Fruit fly (Drosophila melanogaster): ENCODE data around the gene CG13813.

Gene CG13813

DNA sequence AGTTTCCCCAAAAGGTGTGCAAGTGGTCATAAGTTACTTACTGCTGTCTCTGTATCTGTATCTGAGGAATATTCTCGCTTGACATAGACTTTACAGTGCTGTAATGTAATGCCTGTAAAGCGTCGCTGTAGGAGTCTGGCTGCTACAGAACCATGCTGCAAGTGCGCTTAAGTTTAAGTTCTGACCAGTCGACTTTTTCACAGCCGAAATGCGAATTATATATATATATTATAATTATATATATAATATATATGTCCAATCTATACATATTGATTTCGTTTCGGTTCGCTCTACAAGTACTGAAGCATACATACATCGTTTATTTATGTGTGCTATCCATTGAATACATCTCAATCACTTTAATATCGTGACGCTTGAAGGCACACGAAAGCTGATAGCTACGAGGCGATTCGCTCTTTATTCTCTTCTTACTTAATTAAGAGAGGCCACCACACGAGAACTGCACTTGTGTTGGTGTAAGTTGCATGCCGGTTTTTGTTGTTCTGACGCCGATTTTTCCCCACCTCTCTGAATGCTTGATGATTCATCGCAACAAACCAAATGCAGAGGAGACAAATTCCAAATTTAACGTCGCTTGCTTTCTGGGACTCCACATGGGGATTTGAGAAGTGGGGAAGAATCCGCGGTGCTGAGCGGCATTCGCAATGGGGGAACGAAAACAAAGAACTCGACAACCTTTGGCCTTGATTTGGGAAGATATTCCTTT lies 45.0 kb upstream of the CG13813 start (continued):
- TF ChIP-seq CG12744 (GFP tag; optimal IDR thresholded peaks at IDR 0.05): no peak
- no peak for TF ChIP-seq Side (GFP tag; optimal IDR thresholded peaks at IDR 0.05)
- no peak for TF ChIP-seq CG10274 (GFP tag; optimal IDR thresholded peaks at IDR 0.05)
- no peak for TF ChIP-seq hbn (GFP tag; IDR thresholded peaks at IDR 0.05; ENCODE audit: partially characterized antibody)
- no peak for TF ChIP-seq zen (tag; optimal IDR thresholded peaks at IDR 0.05)
- no peak for TF ChIP-seq unc-4 (GFP tag; IDR thresholded peaks at IDR 0.05; ENCODE audit: partially characterized antibody)
- TF ChIP-seq CG10431 (GFP tag; optimal IDR thresholded peaks at IDR 0.05): peak; percentile 37
- TF ChIP-seq nmo (GFP tag; optimal IDR thresholded peaks at IDR 0.05): peak; percentile 65
- no peak for TF ChIP-seq zen2 (GFP tag; IDR thresholded peaks at IDR 0.05; ENCODE audit: partially characterized antibody)
- no peak for TF ChIP-seq en (GFP tag; optimal IDR thresholded peaks at IDR 0.05)
- no peak for TF ChIP-seq CG3065 (GFP tag; optimal IDR thresholded peaks at IDR 0.05)
- no peak for TF ChIP-seq nau (GFP tag; optimal IDR thresholded peaks at IDR 0.05)
- no peak for TF ChIP-seq CG18476 (GFP tag; optimal IDR thresholded peaks at IDR 0.05)

DNA sequence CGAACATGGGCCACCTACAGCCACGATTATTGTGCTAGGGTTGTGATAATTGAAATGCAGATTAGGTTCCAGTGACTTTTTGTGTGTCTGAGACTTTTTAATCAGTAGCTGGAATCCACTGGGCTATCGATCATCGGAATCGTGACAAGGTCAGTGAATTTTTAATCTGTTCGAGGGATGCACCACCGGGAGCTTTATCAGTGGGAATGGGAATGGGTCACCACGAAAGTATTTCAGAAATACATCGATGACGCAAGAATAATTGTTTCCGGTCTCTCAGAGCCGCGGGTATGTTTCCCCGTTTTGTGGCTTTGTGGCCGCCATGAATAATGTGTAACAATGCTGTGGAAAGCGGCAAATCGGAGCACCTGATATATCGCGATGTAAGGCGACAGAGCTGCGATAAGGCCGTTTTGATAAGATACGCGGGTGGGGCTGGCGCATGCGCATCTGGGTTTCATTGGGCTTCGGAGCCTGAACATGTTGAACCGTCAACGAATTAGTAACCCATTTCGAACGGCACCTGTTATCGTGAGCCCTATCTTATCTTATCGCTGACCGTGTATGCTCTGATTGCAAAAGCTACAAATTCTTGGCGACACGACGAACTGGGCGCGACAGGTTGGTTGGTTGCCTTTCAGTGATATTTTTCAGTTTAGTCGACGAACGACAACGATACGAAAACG lies 43.4 kb upstream of the CG13813 start, which contains the start of gene Ssk:
TSS of gene Ssk (plus strand) at position 638 of the 686 bp plus-strand sequence.
- TF ChIP-seq Adf1 (GFP tag; IDR thresholded peaks at IDR 0.05) (peak; percentile 56; the same call in 1 of the 2 replicates), ro (GFP tag; IDR thresholded peaks at IDR 0.05) (no peak), Bgb (GFP tag; IDR thresholded peaks at IDR 0.05; ENCODE audit: partially characterized antibody) (peak; percentile 37; the same call in 1 of the 2 replicates), CG12769 (tag; optimal IDR thresholded peaks at IDR 0.05) (peak; percentile 60), zen2 (GFP tag; IDR thresholded peaks at IDR 0.05; ENCODE audit: partially characterized antibody) (no peak), CG5245 (GFP tag; optimal IDR thresholded peaks at IDR 0.05) (no peak), CG16863 (GFP tag; optimal IDR thresholded peaks at IDR 0.05) (no peak), Atf6 (GFP tag; IDR thresholded peaks at IDR 0.05) (peak; percentile 73; the same call in 1 of the 2 replicates), vnd (GFP tag; IDR thresholded peaks at IDR 0.05; ENCODE audit: partially characterized antibody) (no peak), sob (GFP tag; IDR thresholded peaks at IDR 0.05) (peak; percentile 46; the same call in 1 of the 2 replicates), CG5180 (GFP tag; optimal IDR thresholded peaks at IDR 0.05) (peak; percentile 7), YL-1 (GFP tag; optimal IDR thresholded peaks at IDR 0.05) (no peak), PHDP (tag; optimal IDR thresholded peaks at IDR 0.05) (peak; percentile 12), CG13287 (GFP tag; IDR thresholded peaks at IDR 0.05; ENCODE audit: partially characterized antibody) (no peak), ttk (GFP tag; IDR thresholded peaks at IDR 0.05) (no peak), Hr78 (GFP tag; optimal IDR thresholded peaks at IDR 0.05) (peak in 1 of 2 experiments; percentile 20), CG10147 (GFP tag; optimal IDR thresholded peaks at IDR 0.05) (peak; percentile 12), Taf1 (GFP tag; IDR thresholded peaks at IDR 0.05) (no peak), CG10462 (GFP tag; optimal IDR thresholded peaks at IDR 0.05) (no peak), Rfx (GFP tag; IDR thresholded peaks at IDR 0.05) (peak; percentile 12; the same call in 1 of the 2 replicates), CG12155 (GFP tag; optimal IDR thresholded peaks at IDR 0.05) (no peak), CG12219 (GFP tag; optimal IDR thresholded peaks at IDR 0.05) (no peak), HLH4C (GFP tag; IDR thresholded peaks at IDR 0.05; ENCODE audit: partially characterized antibody) (0 out of 3 replicates have a peak, but pooled peaks have one; percentile 13), Fer1 (GFP tag; optimal IDR thresholded peaks at IDR 0.05) (peak; percentile 43), CG10431 (GFP tag; optimal IDR thresholded peaks at IDR 0.05) (no peak), ash1 (GFP tag; optimal IDR thresholded peaks at IDR 0.05) (no peak), sens (GFP tag) (peak; percentile 28), aop (GFP tag; IDR thresholded peaks at IDR 0.05) (peak; percentile 12; the same call in 1 of the 2 replicates), CG32532 (GFP tag; IDR thresholded peaks at IDR 0.05) (peak; percentile 45; the same call in 1 of the 2 replicates), B-H1 (GFP tag; IDR thresholded peaks at IDR 0.05) (no peak), caup (GFP tag; optimal IDR thresholded peaks at IDR 0.05; ENCODE audit: severe bottlenecking) (peak; percentile 31), Sry-δ (GFP tag; optimal IDR thresholded peaks at IDR 0.05) (no peak), CG11085 (GFP tag; IDR thresholded peaks at IDR 0.05) (peak; percentile 61; the same call in 1 of the 2 replicates), MBD-R2 (GFP tag; IDR thresholded peaks at IDR 0.05) (0 out of 2 replicates have a peak, but pooled peaks have one; percentile 9), CG3407 (GFP tag; optimal IDR thresholded peaks at IDR 0.05) (no peak)
